Fruit fly (Drosophila melanogaster) whole organism, pupa: ENCODE results near the gene CG9568.
A peak's percentile ranks its signal among the peaks of the same experiment; 100 is the strongest.

ENCODE experiments used
- CG10348 ChIP-seq: fragments of 200-800 bp; sonication (Bioruptor generic); IDR thresholded peaks from 2 replicates; pipeline ENCODE4 v1.3.6; 2022; ENCODE audit warnings: missing biosample characterization, missing genetic modification characterization
- CG12605 ChIP-seq: fragments of 200-800 bp; sonication (Bioruptor generic); IDR thresholded peaks from 2 replicates; pipeline ENCODE4 v1.3.6; 2022; ENCODE audit warnings: missing biosample characterization, missing genetic modification characterization
- CG13204 ChIP-seq: fragments of 200-800 bp; sonication (Bioruptor generic); optimal IDR thresholded peaks from 2 replicates; lab custom pipeline; 2018; ENCODE audit warnings: missing biosample characterization, mild to moderate bottlenecking, missing genetic modification characterization, moderate library complexity
- CG14655 ChIP-seq: fragments of 200-800 bp; sonication (Bioruptor generic); optimal IDR thresholded peaks from 3 replicates; lab custom pipeline; 2017; ENCODE audit warnings: mild to moderate bottlenecking, missing biosample characterization, missing genetic modification reagents, missing genetic modification characterization
- CG15710 ChIP-seq: fragments of 200-800 bp; sonication (Bioruptor generic); optimal IDR thresholded peaks from 2 replicates; lab custom pipeline; 2018; ENCODE audit warnings: missing biosample characterization, mild to moderate bottlenecking, missing genetic modification characterization, moderate library complexity
- CG17806 ChIP-seq: fragments of 200-800 bp; sonication (Bioruptor generic); optimal IDR thresholded peaks from 2 replicates; lab custom pipeline; 2018; ENCODE audit warnings: missing biosample characterization, mild to moderate bottlenecking, missing genetic modification characterization, moderate library complexity
- CG32121 ChIP-seq: fragments of 200-800 bp; sonication (Bioruptor generic); IDR thresholded peaks from 2 replicates; pipeline ENCODE4 v1.3.6; 2022; ENCODE audit warnings: missing biosample characterization, missing genetic modification characterization
- CG34367 ChIP-seq: fragments of 200-800 bp; sonication (Bioruptor generic); optimal IDR thresholded peaks from 2 replicates; lab custom pipeline; 2018; ENCODE audit warnings: missing biosample characterization, mild to moderate bottlenecking, missing genetic modification characterization
- CG4496 ChIP-seq: fragments of 200-800 bp; sonication (Bioruptor generic); IDR thresholded peaks from 3 replicates; pipeline ENCODE4 v1.3.6; 2022; ENCODE audit warnings: missing biosample characterization, missing genetic modification characterization
- CG8159 ChIP-seq: fragments of 200-800 bp; sonication (Bioruptor generic); optimal IDR thresholded peaks from 3 replicates; lab custom pipeline; 2018; ENCODE audit warnings: missing biosample characterization, mild to moderate bottlenecking, missing genetic modification characterization, moderate library complexity
- CG8301 ChIP-seq: fragments of 200-800 bp; sonication (Bioruptor generic); optimal IDR thresholded peaks from 2 replicates; lab custom pipeline; 2018; ENCODE audit warnings: missing biosample characterization, mild to moderate bottlenecking, missing genetic modification characterization
- CG9948 ChIP-seq: fragments of 200-800 bp; sonication (Bioruptor generic); optimal IDR thresholded peaks from 2 replicates; lab custom pipeline; 2018; ENCODE audit warnings: missing biosample characterization, mild to moderate bottlenecking, missing genetic modification characterization, moderate library complexity
- D1 ChIP-seq: fragments of 200-800 bp; sonication (Bioruptor generic); optimal IDR thresholded peaks from 2 replicates; lab custom pipeline; 2018; ENCODE audit warnings: missing biosample characterization, mild to moderate bottlenecking, missing genetic modification characterization, moderate library complexity
- EcR ChIP-seq: fragments of 200-800 bp; sonication (Bioruptor generic); optimal IDR thresholded peaks from 3 replicates; lab custom pipeline; 2019; ENCODE audit warnings: missing biosample characterization, missing genetic modification characterization, mild to moderate bottlenecking, moderate library complexity, missing genetic modification reagents
- Ets98B ChIP-seq: fragments of 200-800 bp; sonication (Bioruptor generic); IDR thresholded peaks from 2 replicates; pipeline ENCODE4 v1.3.6; 2022; ENCODE audit warnings: missing biosample characterization, missing genetic modification characterization
- Pif1A ChIP-seq: fragments of 200-800 bp; sonication (Bioruptor generic); optimal IDR thresholded peaks from 3 replicates; lab custom pipeline; 2016; ENCODE audit warnings: missing biosample characterization, missing genetic modification characterization
- Pif1B ChIP-seq: fragments of 200-800 bp; sonication (Bioruptor generic); optimal IDR thresholded peaks from 3 replicates; lab custom pipeline; 2016; ENCODE audit warnings: missing biosample characterization, missing genetic modification characterization
- Snoo ChIP-seq: fragments of 200-800 bp; sonication (Bioruptor generic); optimal IDR thresholded peaks from 3 replicates; lab custom pipeline; 2017; ENCODE audit warnings: missing biosample characterization, mild to moderate bottlenecking, missing genetic modification characterization, inconsistent platforms
- fd96Ca ChIP-seq: fragments of 200-800 bp; sonication (Bioruptor generic); IDR thresholded peaks from 3 replicates; pipeline ENCODE4 v1.3.6; 2022; ENCODE audit warnings: missing biosample characterization, missing genetic modification characterization
- gl ChIP-seq: fragments of 200-800 bp; sonication (Bioruptor generic); optimal IDR thresholded peaks from 2 replicates; lab custom pipeline; 2018; ENCODE audit warnings: missing biosample characterization, mild to moderate bottlenecking, missing genetic modification characterization
- rn ChIP-seq: fragments of 200-800 bp; sonication (Bioruptor generic); IDR thresholded peaks from 2 replicates; pipeline ENCODE4 v1.3.6; 2022; ENCODE audit warnings: missing biosample characterization, missing genetic modification characterization

CG9568 gene

DNA sequence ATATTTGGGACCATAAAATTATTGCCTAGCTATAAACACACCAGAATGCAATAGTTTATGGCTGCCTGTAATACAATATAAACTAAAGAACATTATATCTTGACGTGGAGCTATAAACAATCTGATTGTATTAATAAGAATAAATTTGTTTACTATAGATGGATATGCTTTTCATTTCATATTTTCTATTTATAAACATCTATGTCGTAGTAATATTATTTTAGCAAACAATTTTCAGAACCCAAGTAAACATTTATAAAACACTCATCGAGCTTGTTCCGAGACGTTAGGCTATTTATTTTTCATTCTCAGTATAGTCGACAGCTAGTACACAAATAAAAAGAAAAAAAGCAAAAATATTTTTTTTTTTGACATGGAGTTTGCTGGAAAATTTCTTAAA is 30.0 kb upstream of the CG9568 start, which contains the start of gene CG18662:
CG18662 (plus strand) TSS at position 301 of the 400 bp plus-strand sequence.
- TF ChIP-seq CG8159 (no peak), Pif1B (GFP tag; lab: Kevin White, UChicago) (no peak), CG12605 (no peak), CG8301 (tag; lab: Kevin White, UChicago) (no peak), gl (tag; lab: Kevin White, UChicago) (no peak), CG9948 (tag; lab: Kevin White, UChicago) (no peak), Pif1A (GFP tag; lab: Kevin White, UChicago) (no peak), CG4496 (GFP tag; lab: Robert Waterston, UW) (no peak), CG14655 (GFP tag; lab: Kevin White, UChicago) (no peak), Ets98B (no peak), Snoo (tag; lab: Kevin White, UChicago) (no peak), rn (GFP tag; lab: Robert Waterston, UW) (no peak), D1 (tag; lab: Kevin White, UChicago) (no peak), CG32121 (GFP tag; lab: Robert Waterston, UW) (no peak), EcR (GFP tag; lab: Kevin White, UChicago) (no peak), CG34367 (tag; lab: Kevin White, UChicago) (no peak), CG10348 (GFP tag; lab: Robert Waterston, UW) (no peak)

DNA sequence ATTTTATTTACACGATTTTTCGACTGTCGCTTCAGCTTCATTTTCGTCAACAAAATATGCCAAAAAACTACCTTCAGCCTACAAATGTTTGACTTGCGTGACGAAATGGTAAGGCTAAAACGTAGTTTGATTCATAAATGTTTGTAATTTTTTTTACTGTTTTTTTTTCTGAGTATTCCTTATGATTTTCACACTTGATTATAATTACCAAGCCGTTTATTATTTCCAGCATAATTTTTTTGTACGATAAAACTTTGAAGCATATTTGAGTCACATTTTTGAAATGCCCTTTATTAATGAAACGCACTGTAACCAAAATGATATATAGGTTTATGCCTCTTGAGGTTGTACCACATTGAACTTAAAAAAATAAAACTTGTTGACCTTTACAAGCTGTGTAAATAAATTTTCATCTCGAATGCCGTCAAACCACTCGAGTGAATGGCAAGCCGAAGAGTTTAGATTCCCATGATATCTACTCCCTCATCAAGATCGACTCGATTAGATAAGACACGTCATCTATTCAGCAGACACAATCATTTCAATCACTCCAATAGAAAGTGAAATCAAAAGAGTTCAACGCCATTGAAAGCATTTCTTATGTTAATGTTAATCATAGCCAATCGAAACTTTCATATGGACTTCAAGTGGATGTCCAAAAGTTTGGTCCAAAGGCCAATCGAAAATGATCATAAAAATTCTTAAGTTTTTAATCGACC is 27.6 kb upstream of the CG9568 start:
- TF ChIP-seq CG34367 (tag; lab: Kevin White, UChicago) (no peak), CG15710 (tag; lab: Kevin White, UChicago) (no peak), CG8301 (tag; lab: Kevin White, UChicago) (no peak), CG4496 (GFP tag; lab: Robert Waterston, UW) (no peak), CG14655 (GFP tag; lab: Kevin White, UChicago) (no peak), D1 (tag; lab: Kevin White, UChicago) (no peak), Pif1A (GFP tag; lab: Kevin White, UChicago) (no peak), CG8159 (no peak), gl (tag; lab: Kevin White, UChicago) (no peak), Ets98B (no peak), CG12605 (no peak), CG17806 (tag; lab: Kevin White, UChicago) (no peak), Pif1B (GFP tag; lab: Kevin White, UChicago) (no peak), fd96Ca (GFP tag; lab: Robert Waterston, UW) (no peak), Snoo (tag; lab: Kevin White, UChicago) (no peak), CG32121 (GFP tag; lab: Robert Waterston, UW) (no peak), CG9948 (tag; lab: Kevin White, UChicago) (no peak), EcR (GFP tag; lab: Kevin White, UChicago) (no peak), rn (GFP tag; lab: Robert Waterston, UW) (no peak)

DNA sequence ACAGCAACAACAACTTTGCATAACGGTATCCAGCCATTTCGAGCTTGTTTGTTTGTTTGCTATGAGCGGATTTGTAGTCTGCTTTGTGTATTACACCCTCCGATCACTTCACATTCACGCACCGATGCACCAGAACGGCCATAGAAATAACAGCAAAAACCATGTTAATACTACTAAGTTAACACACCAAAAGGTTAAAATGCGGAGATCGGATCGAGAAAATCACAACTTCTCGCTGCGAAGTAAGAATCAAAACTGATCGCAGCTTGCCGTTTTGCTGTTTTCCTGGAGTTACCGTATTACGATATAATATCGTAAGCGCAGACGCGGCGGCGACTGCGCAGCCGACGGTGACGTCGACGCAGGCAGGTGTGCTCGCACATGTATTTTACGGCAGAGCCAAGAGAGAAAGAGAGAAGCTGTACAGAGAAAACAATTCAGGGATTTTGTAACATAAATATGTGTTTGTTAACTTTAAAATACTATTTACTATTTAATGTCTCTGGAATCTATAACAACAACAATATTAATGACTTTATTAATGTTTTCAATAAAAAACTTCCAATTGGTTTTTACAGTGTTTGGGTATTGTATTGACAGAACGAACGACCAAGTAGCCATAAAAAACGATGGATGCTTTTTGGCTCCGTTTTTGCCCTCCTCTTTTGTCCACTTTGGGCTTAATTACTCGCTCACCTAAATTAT is 25.6 kb upstream of the CG9568 start, which contains the start of gene CG13101:
CG13101 (minus strand) TSS at position 259 of the 705 bp plus-strand sequence.
- TF ChIP-seq gl (tag; lab: Kevin White, UChicago): peak; percentile 78
- TF ChIP-seq Snoo (tag; lab: Kevin White, UChicago): peak; percentile 90
- TF ChIP-seq Pif1B (GFP tag; lab: Kevin White, UChicago): peak; percentile 92
- no peak for TF ChIP-seq EcR (GFP tag; lab: Kevin White, UChicago)
- TF ChIP-seq CG8159: peak; percentile 93
- peak; percentile 96 for TF ChIP-seq CG4496 (GFP tag; lab: Robert Waterston, UW)
- peak; percentile 85 for TF ChIP-seq Pif1A (GFP tag; lab: Kevin White, UChicago)
- TF ChIP-seq Ets98B: peak; percentile 96
- peak; percentile 63 for TF ChIP-seq CG13204 (GFP tag; lab: Kevin White, UChicago)
- peak; percentile 97 for TF ChIP-seq CG32121 (GFP tag; lab: Robert Waterston, UW)
- peak; percentile 93 for TF ChIP-seq CG17806 (tag; lab: Kevin White, UChicago)
- peak; percentile 84; the same call in 1 of the 2 replicates for TF ChIP-seq CG10348 (GFP tag; lab: Robert Waterston, UW)
- peak; percentile 89 for TF ChIP-seq fd96Ca (GFP tag; lab: Robert Waterston, UW)
- peak; percentile 95 for TF ChIP-seq CG8301 (tag; lab: Kevin White, UChicago)
- peak; percentile 98 for TF ChIP-seq CG12605
- TF ChIP-seq CG34367 (tag; lab: Kevin White, UChicago): peak; percentile 92
- peak; percentile 96 for TF ChIP-seq rn (GFP tag; lab: Robert Waterston, UW)
- TF ChIP-seq CG14655 (GFP tag; lab: Kevin White, UChicago): peak; percentile 95
- TF ChIP-seq CG9948 (tag; lab: Kevin White, UChicago): peak; percentile 93
- TF ChIP-seq CG15710 (tag; lab: Kevin White, UChicago): peak; percentile 94
- TF ChIP-seq D1 (tag; lab: Kevin White, UChicago): peak; percentile 90

DNA sequence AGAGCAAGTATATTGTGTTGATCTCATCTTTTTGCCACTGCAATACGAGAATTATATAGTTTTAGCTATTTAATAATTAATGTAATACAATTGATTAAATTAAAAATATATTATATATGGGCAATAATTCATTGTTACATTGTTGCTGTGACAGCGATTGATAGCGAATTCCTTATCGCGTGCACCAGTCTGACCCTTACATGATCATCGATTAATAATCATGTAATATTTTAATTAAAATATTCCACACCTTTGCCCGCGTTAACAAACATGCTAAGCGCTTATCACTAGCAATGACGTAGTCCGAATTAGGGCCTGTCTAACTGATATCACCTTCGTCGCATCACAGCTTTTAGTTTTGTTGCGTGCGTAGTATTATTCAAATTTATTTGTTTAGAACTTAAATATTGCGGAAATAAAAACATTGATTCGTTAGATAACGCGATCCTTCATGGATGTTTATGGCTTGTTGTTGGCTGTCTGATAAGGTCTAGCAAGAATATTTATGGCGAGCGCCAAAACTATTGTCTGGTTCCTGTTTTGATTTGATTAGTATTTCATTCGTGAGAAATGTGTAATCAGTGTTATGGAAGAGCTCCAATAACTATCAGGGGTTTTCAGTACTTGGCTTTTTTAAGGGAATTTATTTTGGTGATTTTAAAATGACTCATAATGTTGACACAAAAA is 23.0 kb upstream of the CG9568 start:
- TF ChIP-seq CG13204 (GFP tag; lab: Kevin White, UChicago) (no peak), CG8159 (no peak), CG34367 (tag; lab: Kevin White, UChicago) (no peak), CG9948 (tag; lab: Kevin White, UChicago) (no peak), CG8301 (tag; lab: Kevin White, UChicago) (no peak), CG14655 (GFP tag; lab: Kevin White, UChicago) (no peak), CG4496 (GFP tag; lab: Robert Waterston, UW) (no peak), Pif1A (GFP tag; lab: Kevin White, UChicago) (no peak), CG10348 (GFP tag; lab: Robert Waterston, UW) (no peak), Pif1B (GFP tag; lab: Kevin White, UChicago) (no peak), CG32121 (GFP tag; lab: Robert Waterston, UW) (no peak), gl (tag; lab: Kevin White, UChicago) (no peak), fd96Ca (GFP tag; lab: Robert Waterston, UW) (no peak), CG15710 (tag; lab: Kevin White, UChicago) (no peak), rn (GFP tag; lab: Robert Waterston, UW) (no peak), Ets98B (no peak), CG17806 (tag; lab: Kevin White, UChicago) (no peak), D1 (tag; lab: Kevin White, UChicago) (no peak), Snoo (tag; lab: Kevin White, UChicago) (no peak), CG12605 (no peak)
